Worm (Caenorhabditis elegans) whole organism, mixed stage, embryonic: ENCODE data around the gene srt-39.

ENCODE experiments used
- M03D4.4 ChIP-seq: sonication (generic microtip); optimal IDR thresholded peaks from 2 replicates; lab custom pipeline; 2017; ENCODE audit warnings: mild to moderate bottlenecking, missing genetic modification characterization, missing compliant biosample characterization
- bed-3 ChIP-seq: fragments of 200-800 bp; sonication (Bioruptor generic); optimal IDR thresholded peaks from 3 replicates; lab custom pipeline; 2018; ENCODE audit warnings: mild to moderate bottlenecking, missing genetic modification characterization, moderate library complexity, missing compliant biosample characterization
- blmp-1 ChIP-seq: fragments of 150-350 bp; optimal IDR thresholded peaks from 2 replicates; lab custom pipeline; 2014; ENCODE audit warnings: missing biosample characterization, missing genetic modification characterization
- ceh-39 ChIP-seq: fragments of 150-350 bp; optimal IDR thresholded peaks from 2 replicates; lab custom pipeline; 2014; ENCODE audit warnings: missing biosample characterization, missing genetic modification characterization
- ceh-43 ChIP-seq: fragments of 200-800 bp; sonication (Bioruptor generic); optimal IDR thresholded peaks from 2 replicates; lab custom pipeline; 2018; ENCODE audit warnings: mild to moderate bottlenecking, missing genetic modification characterization, moderate library complexity, missing compliant biosample characterization
- ceh-83 ChIP-seq: fragments of 200-800 bp; sonication (Bioruptor generic); optimal IDR thresholded peaks from 2 replicates; lab custom pipeline; 2018; ENCODE audit warnings: mild to moderate bottlenecking, missing genetic modification characterization, missing compliant biosample characterization
- ces-1 ChIP-seq: fragments of 150-350 bp; optimal IDR thresholded peaks from 2 replicates; lab custom pipeline; 2014; ENCODE audit warnings: missing biosample characterization, missing genetic modification reagents, missing genetic modification characterization
- cnd-1 ChIP-seq: fragments of 200-800 bp; sonication (Bioruptor generic); optimal IDR thresholded peaks from 2 replicates; lab custom pipeline; 2018; ENCODE audit warnings: mild to moderate bottlenecking, missing genetic modification characterization, missing compliant biosample characterization
- drap-1 ChIP-seq: fragments of 200-800 bp; sonication (Bioruptor generic); optimal IDR thresholded peaks from 3 replicates; lab custom pipeline; 2018; ENCODE audit warnings: mild to moderate bottlenecking, missing genetic modification characterization, missing compliant biosample characterization
- elt-1 ChIP-seq: sonication (generic microtip); optimal IDR thresholded peaks from 2 replicates; lab custom pipeline; 2017; ENCODE audit warnings: missing genetic modification characterization, mild to moderate bottlenecking, missing compliant biosample characterization, antibody characterized with exemption, moderate library complexity, borderline replicate concordance; ENCODE audit not compliant: insufficient read depth
- elt-3 ChIP-seq: fragments of 150-350 bp; optimal IDR thresholded peaks from 2 replicates; lab custom pipeline; 2014; ENCODE audit warnings: missing biosample characterization, missing genetic modification characterization
- flh-1 ChIP-seq: fragments of 200-800 bp; sonication (Bioruptor generic); optimal IDR thresholded peaks from 2 replicates; lab custom pipeline; 2018; ENCODE audit warnings: mild to moderate bottlenecking, missing genetic modification characterization, moderate library complexity, missing compliant biosample characterization
- ham-2 ChIP-seq: fragments of 200-800 bp; sonication (Bioruptor generic); optimal IDR thresholded peaks from 2 replicates; lab custom pipeline; 2018; ENCODE audit warnings: mild to moderate bottlenecking, missing genetic modification characterization, missing compliant biosample characterization
- hlh-1 ChIP-seq: fragments of 150-350 bp; optimal IDR thresholded peaks from 2 replicates; lab custom pipeline; 2014; ENCODE audit warnings: missing biosample characterization, missing genetic modification reagents, missing genetic modification characterization
- lin-13 ChIP-seq: fragments of 150-350 bp; optimal IDR thresholded peaks from 2 replicates; lab custom pipeline; 2014; ENCODE audit warnings: missing biosample characterization, missing genetic modification characterization
- lin-32 ChIP-seq: fragments of 200-800 bp; sonication (Bioruptor generic); optimal IDR thresholded peaks from 2 replicates; lab custom pipeline; 2018; ENCODE audit warnings: mild to moderate bottlenecking, missing genetic modification characterization, missing compliant biosample characterization
- lsy-2 ChIP-seq: fragments of 150-350 bp; optimal IDR thresholded peaks from 2 replicates; lab custom pipeline; 2014; ENCODE audit warnings: missing biosample characterization, missing genetic modification characterization
- mab-5 ChIP-seq: fragments of 150-350 bp; optimal IDR thresholded peaks from 2 replicates; lab custom pipeline; 2014; ENCODE audit warnings: missing biosample characterization, missing genetic modification characterization
- mep-1 ChIP-seq: fragments of 150-350 bp; optimal IDR thresholded peaks from 2 replicates; lab custom pipeline; 2017; ENCODE audit warnings: missing biosample characterization, missing genetic modification reagents, missing genetic modification characterization, inconsistent platforms
- mls-2 ChIP-seq: sonication (generic microtip); optimal IDR thresholded peaks from 2 replicates; lab custom pipeline; 2016; ENCODE audit warnings: mild to moderate bottlenecking, missing genetic modification characterization, moderate library complexity, missing compliant biosample characterization
- nhr-12 ChIP-seq: fragments of 150-350 bp; optimal IDR thresholded peaks from 2 replicates; lab custom pipeline; 2014; ENCODE audit warnings: missing biosample characterization, missing genetic modification characterization
- nhr-2 ChIP-seq: fragments of 150-350 bp; optimal IDR thresholded peaks from 2 replicates; lab custom pipeline; 2014; ENCODE audit warnings: missing biosample characterization, missing genetic modification characterization
- nhr-237 ChIP-seq: fragments of 150-350 bp; optimal IDR thresholded peaks from 2 replicates; lab custom pipeline; 2014; ENCODE audit warnings: missing biosample characterization, missing genetic modification characterization
- nhr-28 ChIP-seq: fragments of 150-350 bp; optimal IDR thresholded peaks from 2 replicates; lab custom pipeline; 2014; ENCODE audit warnings: missing biosample characterization, missing genetic modification characterization
- nhr-76 ChIP-seq: sonication (generic microtip); optimal IDR thresholded peaks from 2 replicates; lab custom pipeline; 2017; ENCODE audit warnings: missing biosample characterization, missing genetic modification characterization
- pha-4 ChIP-seq: fragments of 150-350 bp; optimal IDR thresholded peaks from 2 replicates; lab custom pipeline; 2018; ENCODE audit warnings: missing biosample characterization, missing genetic modification reagents, missing genetic modification characterization
- sem-2 ChIP-seq: fragments of 200-800 bp; sonication (Bioruptor generic); optimal IDR thresholded peaks from 2 replicates; lab custom pipeline; 2018; ENCODE audit warnings: mild to moderate bottlenecking, missing genetic modification characterization, missing compliant biosample characterization
- snpc-4 ChIP-seq: fragments of 150-350 bp; optimal IDR thresholded peaks from 2 replicates; lab custom pipeline; 2014; ENCODE audit warnings: missing biosample characterization, missing genetic modification characterization
- sptf-1 ChIP-seq: sonication (generic microtip); optimal IDR thresholded peaks from 2 replicates; lab custom pipeline; 2017; ENCODE audit warnings: mild to moderate bottlenecking, missing genetic modification characterization, moderate library complexity, missing compliant biosample characterization
- tbx-8 ChIP-seq: fragments of 200-800 bp; sonication (Bioruptor generic); optimal IDR thresholded peaks from 2 replicates; lab custom pipeline; 2018; ENCODE audit warnings: mild to moderate bottlenecking, missing genetic modification characterization, moderate library complexity, missing compliant biosample characterization
- unc-120 ChIP-seq: sonication (generic microtip); optimal IDR thresholded peaks from 2 replicates; lab custom pipeline; 2017; ENCODE audit warnings: missing genetic modification characterization, missing compliant biosample characterization; ENCODE audit not compliant: poor library complexity, severe bottlenecking
- unc-39 ChIP-seq: fragments of 150-350 bp; optimal IDR thresholded peaks from 2 replicates; lab custom pipeline; 2014; ENCODE audit warnings: missing biosample characterization, missing genetic modification characterization
- unc-62 ChIP-seq: fragments of 150-350 bp; optimal IDR thresholded peaks from 2 replicates; lab custom pipeline; 2014; ENCODE audit warnings: missing biosample characterization, missing genetic modification reagents, missing genetic modification characterization
- zip-8 ChIP-seq: fragments of 150-350 bp; optimal IDR thresholded peaks from 2 replicates; lab custom pipeline; 2014; ENCODE audit warnings: missing biosample characterization, missing genetic modification characterization
- ztf-11 ChIP-seq: fragments of 150-350 bp; optimal IDR thresholded peaks from 2 replicates; lab custom pipeline; 2014; ENCODE audit warnings: missing biosample characterization, missing genetic modification characterization

The srt-39 gene

ce11 chrV:12494522-12494921 is 9.8 kb downstream of the srt-39 start, which contains the start of gene mrps-11:
Gene mrps-11, minus strand, starts transcription at chrV:12494622.
- no peak for TF ChIP-seq ces-1 (GFP tag; lab: Kevin White, UChicago)
- TF ChIP-seq ceh-39 (tag; lab: Kevin White, UChicago), result no peak
- TF ChIP-seq mab-5 (tag; lab: Kevin White, UChicago), result no peak
- TF ChIP-seq ceh-43, result no peak
- TF ChIP-seq M03D4.4 (tag; lab: Kevin White, UChicago), result no peak
- no peak for TF ChIP-seq nhr-237 (tag; lab: Kevin White, UChicago)
- TF ChIP-seq ztf-11 (tag; lab: Kevin White, UChicago), result no peak
- no peak for TF ChIP-seq unc-120
- no peak for TF ChIP-seq elt-1 (tag; lab: Kevin White, UChicago)
- TF ChIP-seq blmp-1, result no peak
- no peak for TF ChIP-seq nhr-76
- no peak for TF ChIP-seq ceh-83 (GFP tag; lab: Kevin White, UChicago)
- no peak for TF ChIP-seq flh-1
- no peak for TF ChIP-seq nhr-12 (tag; lab: Kevin White, UChicago)
- TF ChIP-seq drap-1 (GFP tag; lab: Kevin White, UChicago), result no peak
- TF ChIP-seq unc-62 (GFP tag; lab: Kevin White, UChicago), result no peak
- no peak for TF ChIP-seq mls-2 (tag; lab: Kevin White, UChicago)

ce11 chrV:12497725-12498263 is 13.1 kb downstream of the srt-39 start, which contains the start of the genes W04D2.4 and rbm-25:
Gene W04D2.4, minus strand, starts transcription at chrV:12497755.
Gene rbm-25, plus strand, starts transcription at chrV:12498213.
- TF ChIP-seq hlh-1 (tag; lab: Kevin White, UChicago) (no peak), lin-13 (tag; lab: Kevin White, UChicago) (peak; percentile 12), sptf-1 (no peak), ceh-43 (no peak), elt-3 (tag; lab: Kevin White, UChicago) (no peak), mep-1 (tag; lab: Kevin White, UChicago) (peak; percentile 70), snpc-4 (tag; lab: Kevin White, UChicago) (no peak), tbx-8 (GFP tag; lab: Kevin White, UChicago) (no peak), pha-4 (tag; lab: Kevin White, UChicago) (peak; percentile 70), nhr-237 (tag; lab: Kevin White, UChicago) (peak; percentile 49), drap-1 (GFP tag; lab: Kevin White, UChicago) (no peak), ces-1 (GFP tag; lab: Kevin White, UChicago) (peak; percentile 58), sem-2 (GFP tag; lab: Kevin White, UChicago) (no peak), blmp-1 (no peak), unc-120 (no peak), bed-3 (no peak), ceh-39 (tag; lab: Kevin White, UChicago) (peak; percentile 77), ztf-11 (tag; lab: Kevin White, UChicago) (no peak), lin-32 (GFP tag; lab: Kevin White, UChicago) (no peak), mab-5 (tag; lab: Kevin White, UChicago) (no peak), unc-39 (tag; lab: Kevin White, UChicago) (no peak), ceh-83 (GFP tag; lab: Kevin White, UChicago) (no peak), lsy-2 (peak; percentile 60), cnd-1 (tag; lab: Kevin White, UChicago) (no peak), nhr-28 (tag; lab: Kevin White, UChicago) (no peak), nhr-76 (no peak), nhr-2 (tag; lab: Kevin White, UChicago) (peak; percentile 11), mls-2 (tag; lab: Kevin White, UChicago) (no peak), nhr-12 (tag; lab: Kevin White, UChicago) (no peak), unc-62 (GFP tag; lab: Kevin White, UChicago) (no peak), zip-8 (tag; lab: Kevin White, UChicago) (no peak), flh-1 (no peak), ham-2 (GFP tag; lab: Kevin White, UChicago) (no peak), M03D4.4 (tag; lab: Kevin White, UChicago) (no peak), elt-1 (tag; lab: Kevin White, UChicago) (no peak)

- TF ChIP-seq unc-62 (GFP tag; lab: Kevin White, UChicago) (no peak), elt-1 (tag; lab: Kevin White, UChicago) (no peak)
Measured at ce11 chrV:12503494-12503893, 18.8 kb downstream of the srt-39 start, which contains the start of gene T28H10.1. Gene T28H10.1, plus strand, starts transcription at chrV:12503794.
